Worm (Caenorhabditis elegans) whole organism, midembryonic: ENCODE data around the gene skn-1.

Experiments
- cog-1 ChIP-seq: sonication (generic microtip); optimal IDR thresholded peaks from 2 replicates; lab custom pipeline; 2016; ENCODE audit warnings: missing genetic modification characterization, missing compliant biosample characterization
- flt-1 ChIP-seq: fragments of 200-800 bp; sonication (Bioruptor generic); IDR thresholded peaks from 2 replicates; pipeline ENCODE4 v1.3.6; 2022; ENCODE audit warnings: missing genetic modification characterization, missing compliant biosample characterization
- klf-2 ChIP-seq: fragments of 200-800 bp; sonication (Bioruptor generic); conservative IDR thresholded peaks from 2 replicates; pipeline ENCODE4 v1.3.6; 2022; ENCODE audit warnings: missing genetic modification reagents, missing genetic modification characterization, missing compliant biosample characterization
- ref-1 ChIP-seq: fragments of 200-800 bp; sonication (Bioruptor generic); conservative IDR thresholded peaks from 2 replicates; pipeline ENCODE4 v1.3.6; 2022; ENCODE audit warnings: missing genetic modification reagents, missing genetic modification characterization, missing compliant biosample characterization
- tab-1 ChIP-seq: fragments of 200-800 bp; sonication (Bioruptor generic); IDR thresholded peaks from 2 replicates; pipeline ENCODE4 v1.3.6; 2022; ENCODE audit warnings: missing genetic modification characterization, missing compliant biosample characterization
- ztf-23 ChIP-seq: fragments of 200-800 bp; sonication (Bioruptor generic); IDR thresholded peaks from 2 replicates; pipeline ENCODE4 v1.3.6; 2022; ENCODE audit warnings: missing genetic modification reagents, missing genetic modification characterization, missing compliant biosample characterization
- ztf-29 ChIP-seq: fragments of 200-800 bp; sonication (Bioruptor generic); IDR thresholded peaks from 2 replicates; pipeline ENCODE4 v1.3.6; 2022; ENCODE audit warnings: missing genetic modification reagents, missing genetic modification characterization, missing compliant biosample characterization

DNA sequence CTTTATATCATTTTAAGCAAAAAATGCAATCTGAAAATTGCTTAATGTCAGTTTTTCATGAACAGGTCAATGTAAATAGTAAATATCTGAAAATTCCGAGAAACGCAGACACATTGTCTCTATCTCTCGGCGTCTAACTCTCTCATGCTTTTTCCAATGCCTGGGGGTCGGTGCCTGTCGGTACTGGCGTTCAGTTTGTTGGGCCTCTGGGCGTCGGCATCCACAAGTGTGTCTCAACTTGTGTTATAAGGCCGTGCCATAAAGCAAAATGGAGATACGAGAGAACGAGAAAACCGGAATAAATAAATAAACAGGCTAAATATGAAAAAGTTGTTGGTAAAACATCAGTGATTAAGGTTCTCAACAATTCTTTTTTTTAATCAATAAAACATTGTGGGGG, 7.0 kb upstream of the skn-1 start:
- TF ChIP-seq flt-1 (GFP tag; lab: Robert Waterston, UW) (no peak), ref-1 (GFP tag; lab: Robert Waterston, UW) (no peak), klf-2 (no peak), ztf-29 (GFP tag; lab: Robert Waterston, UW) (no peak), ztf-23 (GFP tag; lab: Robert Waterston, UW) (no peak), cog-1 (tag; lab: Kevin White, UChicago) (no peak), tab-1 (GFP tag; lab: Robert Waterston, UW) (no peak)
